Fruit fly (Drosophila melanogaster) whole organism, embryonic: Measurements from ENCODE around the gene CG4576.
A peak's percentile ranks its signal among the peaks of the same experiment; 100 is the strongest.

Experiments
- ATbp ChIP-seq: fragments of 200-800 bp; sonication (Bioruptor generic); optimal IDR thresholded peaks from 2 replicates; lab custom pipeline; 2017; ENCODE audit warnings: missing biosample characterization, mild to moderate bottlenecking, missing genetic modification characterization, missing genetic modification reagents
- Abd-B ChIP-seq: fragments of 200-800 bp; sonication (Bioruptor generic); optimal IDR thresholded peaks from 2 replicates; lab custom pipeline; 2018; ENCODE audit warnings: missing biosample characterization, mild to moderate bottlenecking, missing genetic modification characterization, moderate library complexity
- Antp ChIP-seq: fragments of 200-800 bp; sonication (Bioruptor generic); optimal IDR thresholded peaks from 3 replicates; lab custom pipeline; 2016; ENCODE audit warnings: missing biosample characterization, missing genetic modification characterization
- CG10267 ChIP-seq: fragments of 200-800 bp; sonication (Bioruptor generic); optimal IDR thresholded peaks from 2 replicates; lab custom pipeline; 2018; ENCODE audit warnings: missing biosample characterization, mild to moderate bottlenecking, missing genetic modification characterization, moderate library complexity
- CG10366 ChIP-seq: fragments of 200-800 bp; sonication (Bioruptor generic); IDR thresholded peaks from 2 replicates; pipeline ENCODE4 v1.3.6; 2022; ENCODE audit warnings: missing biosample characterization, missing genetic modification characterization
- CG10654 ChIP-seq: fragments of 200-800 bp; sonication (Bioruptor generic); optimal IDR thresholded peaks from 2 replicates; lab custom pipeline; 2016; ENCODE audit warnings: missing biosample characterization, missing genetic modification characterization
- CG11398 ChIP-seq: fragments of 200-800 bp; sonication (Bioruptor generic); optimal IDR thresholded peaks from 2 replicates; lab custom pipeline; 2016; ENCODE audit warnings: missing biosample characterization, missing genetic modification characterization
- CG12155 ChIP-seq: fragments of 200-800 bp; sonication (Bioruptor generic); optimal IDR thresholded peaks from 3 replicates; lab custom pipeline; 2016; ENCODE audit warnings: missing biosample characterization, missing genetic modification characterization
- CG12659 ChIP-seq: fragments of 200-800 bp; sonication (Bioruptor generic); optimal IDR thresholded peaks from 3 replicates; lab custom pipeline; 2017; ENCODE audit warnings: mild to moderate bottlenecking, missing biosample characterization, missing genetic modification reagents, missing genetic modification characterization
- CG14014 ChIP-seq: fragments of 200-800 bp; sonication (Bioruptor generic); IDR thresholded peaks from 2 replicates; pipeline ENCODE4 v1.3.6; 2022; ENCODE audit warnings: missing biosample characterization, missing genetic modification characterization
- CG14050 ChIP-seq: fragments of 200-800 bp; sonication (Bioruptor generic); IDR thresholded peaks from 3 replicates; pipeline ENCODE4 v1.3.6; 2022; ENCODE audit warnings: missing biosample characterization, missing genetic modification characterization
- CG16813 ChIP-seq: fragments of 200-800 bp; sonication (Bioruptor generic); IDR thresholded peaks from 3 replicates; pipeline ENCODE4 v1.3.6; 2022; ENCODE audit warnings: missing biosample characterization, missing genetic modification characterization; ENCODE audit not compliant: partially characterized antibody
- CG2712 ChIP-seq: fragments of 200-800 bp; optimal IDR thresholded peaks from 3 replicates; lab custom pipeline; 2019; ENCODE audit warnings: missing biosample characterization, mild to moderate bottlenecking, missing genetic modification characterization, moderate library complexity
- CG32532 ChIP-seq: fragments of 200-800 bp; sonication (Bioruptor generic); IDR thresholded peaks from 2 replicates; pipeline ENCODE4 v1.3.6; 2022; ENCODE audit warnings: missing biosample characterization, missing genetic modification characterization
- CG33213 ChIP-seq: fragments of 200-800 bp; sonication (Bioruptor generic); optimal IDR thresholded peaks from 3 replicates; lab custom pipeline; 2016; ENCODE audit warnings: missing biosample characterization, missing genetic modification characterization
- CG4404 ChIP-seq: fragments of 200-800 bp; sonication (Bioruptor generic); IDR thresholded peaks from 2 replicates; pipeline ENCODE4 v1.3.6; 2022; ENCODE audit warnings: missing biosample characterization, missing genetic modification characterization
- CG4424 ChIP-seq: fragments of 200-800 bp; sonication (Bioruptor generic); optimal IDR thresholded peaks from 3 replicates; lab custom pipeline; 2016; ENCODE audit warnings: missing biosample characterization, missing genetic modification characterization
- CG4707 ChIP-seq: fragments of 200-800 bp; sonication (Bioruptor generic); optimal IDR thresholded peaks from 2 replicates; lab custom pipeline; 2018; ENCODE audit warnings: missing biosample characterization, mild to moderate bottlenecking, missing genetic modification characterization, moderate library complexity
- CG6254 ChIP-seq: fragments of 200-800 bp; sonication (Bioruptor generic); optimal IDR thresholded peaks from 3 replicates; lab custom pipeline; 2017; ENCODE audit warnings: mild to moderate bottlenecking, missing biosample characterization, missing genetic modification reagents, missing genetic modification characterization
- CG7786 ChIP-seq: fragments of 200-800 bp; sonication (Bioruptor generic); optimal IDR thresholded peaks from 2 replicates; lab custom pipeline; 2016; ENCODE audit warnings: missing biosample characterization, missing genetic modification characterization
- CG8765 ChIP-seq: fragments of 200-800 bp; sonication (Bioruptor generic); IDR thresholded peaks from 2 replicates; pipeline ENCODE4 v1.3.6; 2022; ENCODE audit warnings: missing biosample characterization, missing genetic modification characterization
- CG9437 ChIP-seq: fragments of 200-800 bp; sonication (Bioruptor generic); optimal IDR thresholded peaks from 2 replicates; lab custom pipeline; 2018; ENCODE audit warnings: missing biosample characterization, mild to moderate bottlenecking, missing genetic modification characterization
- CG9797 ChIP-seq: fragments of 200-800 bp; sonication (Bioruptor generic); optimal IDR thresholded peaks from 3 replicates; lab custom pipeline; 2018; ENCODE audit warnings: missing biosample characterization, mild to moderate bottlenecking, missing genetic modification characterization
- CG9817 ChIP-seq: fragments of 200-800 bp; sonication (Bioruptor generic); optimal IDR thresholded peaks from 2 replicates; lab custom pipeline; 2018; ENCODE audit warnings: missing biosample characterization, mild to moderate bottlenecking, missing genetic modification characterization, moderate library complexity
- Camta ChIP-seq: fragments of 200-800 bp; sonication (Bioruptor generic); optimal IDR thresholded peaks from 2 replicates; lab custom pipeline; 2016; ENCODE audit warnings: missing biosample characterization, missing genetic modification characterization
- Dbx ChIP-seq: fragments of 200-800 bp; sonication (Bioruptor generic); IDR thresholded peaks from 3 replicates; pipeline ENCODE4 v1.3.6; 2022; ENCODE audit warnings: missing biosample characterization, missing genetic modification characterization
- Deaf1 ChIP-seq: fragments of 200-800 bp; optimal IDR thresholded peaks from 3 replicates; lab custom pipeline; 2019; ENCODE audit warnings: missing biosample characterization, mild to moderate bottlenecking, missing genetic modification characterization, moderate library complexity
- Fer2 ChIP-seq: fragments of 200-800 bp; sonication (Bioruptor generic); optimal IDR thresholded peaks from 2 replicates; lab custom pipeline; 2018; ENCODE audit warnings: missing biosample characterization, mild to moderate bottlenecking, missing genetic modification characterization, moderate library complexity
- HmgZ ChIP-seq: fragments of 200-800 bp; sonication (Bioruptor generic); optimal IDR thresholded peaks from 2 replicates; lab custom pipeline; 2018; ENCODE audit warnings: missing biosample characterization, mild to moderate bottlenecking, missing genetic modification characterization
- Max ChIP-seq: fragments of 200-800 bp; sonication (Bioruptor generic); optimal IDR thresholded peaks from 2 replicates; lab custom pipeline; 2016; ENCODE audit warnings: missing biosample characterization, mild to moderate bottlenecking, missing genetic modification characterization
- NK7.1 ChIP-seq: fragments of 200-800 bp; sonication (Bioruptor generic); optimal IDR thresholded peaks from 3 replicates; lab custom pipeline; 2016; ENCODE audit warnings: missing biosample characterization, missing genetic modification characterization
- Sin3A ChIP-seq: fragments of >200 bp; optimal IDR thresholded peaks from 2 replicates; lab custom pipeline; 2018
- Xrp1 ChIP-seq: fragments of 200-800 bp; sonication (Bioruptor generic); IDR thresholded peaks from 2 replicates; pipeline ENCODE4 v1.3.6; 2022; ENCODE audit warnings: missing biosample characterization, missing genetic modification characterization
- bbx ChIP-seq: fragments of 200-800 bp; sonication (Bioruptor generic); IDR thresholded peaks from 2 replicates; pipeline ENCODE4 v1.3.6; 2022; ENCODE audit warnings: missing biosample characterization, missing genetic modification characterization; ENCODE audit not compliant: partially characterized antibody
- caup ChIP-seq: fragments of 200-800 bp; sonication (Bioruptor generic); optimal IDR thresholded peaks from 3 replicates; lab custom pipeline; 2017; ENCODE audit warnings: missing biosample characterization, mild to moderate bottlenecking, missing genetic modification characterization, moderate library complexity; ENCODE audit not compliant: severe bottlenecking
- cg ChIP-seq: fragments of 200-800 bp; sonication (Bioruptor generic); optimal IDR thresholded peaks from 3 replicates; lab custom pipeline; 2019; ENCODE audit warnings: missing biosample characterization, mild to moderate bottlenecking, missing genetic modification characterization, moderate library complexity
- chm ChIP-seq: fragments of 200-800 bp; sonication (Bioruptor generic); IDR thresholded peaks from 2 replicates; pipeline ENCODE4 v1.3.6; 2022; ENCODE audit warnings: missing biosample characterization, missing genetic modification characterization
- danr ChIP-seq: fragments of 200-800 bp; sonication (Bioruptor generic); IDR thresholded peaks from 2 replicates; pipeline ENCODE4 v1.3.6; 2022; ENCODE audit warnings: missing biosample characterization, missing genetic modification characterization
- gem ChIP-seq: fragments of 200-800 bp; sonication (Bioruptor generic); optimal IDR thresholded peaks from 2 replicates; lab custom pipeline; 2019; ENCODE audit warnings: missing biosample characterization, mild to moderate bottlenecking, missing genetic modification characterization, moderate library complexity
- gro ChIP-seq: fragments of 200-800 bp; sonication (Bioruptor generic); optimal IDR thresholded peaks from 2 replicates; lab custom pipeline; 2016; ENCODE audit warnings: missing biosample characterization, missing genetic modification characterization
- gsb ChIP-seq: fragments of 200-800 bp; sonication (Bioruptor generic); IDR thresholded peaks from 2 replicates; pipeline ENCODE4 v1.3.6; 2022; ENCODE audit warnings: missing biosample characterization, missing genetic modification characterization
- hth ChIP-seq: fragments of >200 bp; optimal IDR thresholded peaks from 2 replicates; lab custom pipeline; 2017; ENCODE audit warnings: inconsistent platforms
- lilli ChIP-seq: fragments of 200-800 bp; sonication (Bioruptor generic); optimal IDR thresholded peaks from 3 replicates; lab custom pipeline; 2016; ENCODE audit warnings: missing biosample characterization, missing genetic modification characterization
- luna ChIP-seq: fragments of 200-800 bp; sonication (Bioruptor generic); optimal IDR thresholded peaks from 2 replicates; lab custom pipeline; 2016; ENCODE audit warnings: missing biosample characterization, missing genetic modification characterization
- mam ChIP-seq: fragments of 200-800 bp; sonication (Bioruptor generic); optimal IDR thresholded peaks from 3 replicates; lab custom pipeline; 2016; ENCODE audit warnings: missing biosample characterization, missing genetic modification characterization
- mirr ChIP-seq: fragments of 200-800 bp; sonication (Bioruptor generic); optimal IDR thresholded peaks from 3 replicates; lab custom pipeline; 2018; ENCODE audit warnings: missing biosample characterization, mild to moderate bottlenecking, missing genetic modification characterization
- onecut ChIP-seq: fragments of 200-800 bp; sonication (Bioruptor generic); IDR thresholded peaks from 2 replicates; pipeline ENCODE4 v1.3.6; 2022; ENCODE audit warnings: missing biosample characterization, missing genetic modification characterization
- pzg ChIP-seq: fragments of 200-800 bp; sonication (Bioruptor generic); optimal IDR thresholded peaks from 3 replicates; lab custom pipeline; 2018; ENCODE audit warnings: missing biosample characterization, mild to moderate bottlenecking, missing genetic modification characterization, moderate library complexity
- ranshi ChIP-seq: fragments of 200-800 bp; sonication (Bioruptor generic); IDR thresholded peaks from 2 replicates; pipeline ENCODE4 v1.3.6; 2022; ENCODE audit warnings: missing biosample characterization, missing genetic modification characterization
- sisA ChIP-seq: fragments of 200-800 bp; sonication (Bioruptor generic); IDR thresholded peaks from 2 replicates; pipeline ENCODE4 v1.3.6; 2022; ENCODE audit warnings: missing biosample characterization, missing genetic modification characterization
- zfh1 ChIP-seq: fragments of 200-800 bp; sonication (Bioruptor generic); IDR thresholded peaks from 3 replicates; pipeline ENCODE4 v1.3.6; 2022; ENCODE audit warnings: missing biosample characterization, missing genetic modification characterization
- zfh2 ChIP-seq: fragments of 200-800 bp; sonication (Bioruptor generic); optimal IDR thresholded peaks from 2 replicates; lab custom pipeline; 2016; ENCODE audit warnings: missing biosample characterization, missing genetic modification characterization

Gene CG4576

dm6 chr3R:15792427-15792826 lies 33.1 kb upstream of the CG4576 start, which contains the start of gene Acyp2 (continued):
- TF ChIP-seq HmgZ (tag; lab: Kevin White, UChicago) (peak; percentile 70), Abd-B (GFP tag; lab: Kevin White, UChicago) (no peak), Xrp1 (no peak), danr (GFP tag; lab: Robert Waterston, UW) (no peak), Dbx (GFP tag; lab: Robert Waterston, UW) (peak; percentile 63; the same call in 2 of the 3 replicates), CG9437 (no peak), CG7786 (GFP tag; lab: Kevin White, UChicago) (no peak), zfh2 (GFP tag; lab: Kevin White, UChicago) (peak; percentile 48), Max (peak; percentile 34), CG10654 (no peak), gsb (GFP tag; lab: Robert Waterston, UW) (no peak), gem (tag; lab: Kevin White, UChicago) (peak; percentile 15), mam (GFP tag; lab: Kevin White, UChicago) (peak; percentile 45), lilli (GFP tag; lab: Kevin White, UChicago) (peak; percentile 54), NK7.1 (no peak), CG4404 (no peak), CG9817 (peak; percentile 0), ranshi (no peak), cg (GFP tag; lab: Kevin White, UChicago) (no peak), CG14014 (GFP tag; lab: Robert Waterston, UW) (no peak), chm (GFP tag; lab: Robert Waterston, UW) (no peak), luna (no peak), bbx (GFP tag; lab: Robert Waterston, UW) (peak; percentile 60)
- TF ChIP-seq, all 482 proteins: peak for 151

dm6 chr3R:15793372-15793802 lies 32.2 kb upstream of the CG4576 start, which contains the start of gene nsl1:
Gene nsl1, plus strand, starts transcription at chr3R:15793782.
- TF ChIP-seq CG12659 (GFP tag; lab: Kevin White, UChicago) (peak; percentile 87), Antp (GFP tag; lab: Kevin White, UChicago) (peak; percentile 24), Camta (GFP tag; lab: Kevin White, UChicago) (no peak), CG8765 (GFP tag; lab: Robert Waterston, UW) (peak; percentile 69), CG4424 (GFP tag; lab: Kevin White, UChicago) (peak; percentile 46), CG11398 (no peak), sisA (GFP tag; lab: Robert Waterston, UW) (peak; percentile 44; the same call in 1 of the 2 replicates), onecut (GFP tag; lab: Robert Waterston, UW) (peak; percentile 14; the same call in 1 of the 2 replicates), CG12155 (GFP tag; lab: Kevin White, UChicago) (peak; percentile 97), Sin3A (peak; percentile 80), CG4707 (GFP tag; lab: Kevin White, UChicago) (no peak), lilli (GFP tag; lab: Kevin White, UChicago) (peak; percentile 43), CG6254 (GFP tag; lab: Kevin White, UChicago) (no peak), CG10267 (tag; lab: Kevin White, UChicago) (peak; percentile 74), Fer2 (tag; lab: Kevin White, UChicago) (peak; percentile 12), CG9797 (GFP tag; lab: Kevin White, UChicago) (peak; percentile 54), gro (GFP tag; lab: Kevin White, UChicago) (no peak), Deaf1 (tag; lab: Kevin White, UChicago) (peak; percentile 78), CG2712 (tag; lab: Kevin White, UChicago) (peak; percentile 74), CG16813 (GFP tag; lab: Robert Waterston, UW) (peak; percentile 98), hth (no peak), CG10366 (GFP tag; lab: Robert Waterston, UW) (peak; percentile 29; the same call in 1 of the 2 replicates), CG14050 (GFP tag; lab: Robert Waterston, UW) (0 out of 3 replicates have a peak, but pooled peaks have one; percentile 14), ATbp (no peak), CG32532 (GFP tag; lab: Robert Waterston, UW) (peak; percentile 56), pzg (GFP tag; lab: Kevin White, UChicago) (peak; percentile 93), CG33213 (no peak), zfh1 (peak; percentile 24; the same call in 1 of the 3 replicates), caup (GFP tag; lab: Kevin White, UChicago) (peak; percentile 63), mirr (GFP tag; lab: Kevin White, UChicago) (peak; percentile 33)
